Worm (Caenorhabditis elegans) whole organism, early embryonic: ENCODE measurements around the gene ugt-61.
"Not testable (repeated sequence)": the region's sequence is repeated elsewhere in the genome, so short reads cannot be mapped to it uniquely, and the experiment has no call there.

Experiments used
- B0310.2 ChIP-seq: sonication (generic microtip); optimal IDR thresholded peaks from 2 replicates; lab custom pipeline; 2016; ENCODE audit warnings: mild to moderate bottlenecking, missing genetic modification characterization, missing compliant biosample characterization
- F13C5.2 ChIP-seq: sonication (generic microtip); optimal IDR thresholded peaks from 2 replicates; lab custom pipeline; 2017; ENCODE audit warnings: mild to moderate bottlenecking, missing genetic modification characterization, inconsistent platforms, missing compliant biosample characterization
- aly-1 ChIP-seq: sonication (generic microtip); optimal IDR thresholded peaks from 2 replicates; lab custom pipeline; 2016; ENCODE audit warnings: missing genetic modification characterization, missing compliant biosample characterization
- ama-1 ChIP-seq: fragments of 150-350 bp; optimal IDR thresholded peaks from 2 replicates; lab custom pipeline; 2014
- ceh-13 ChIP-seq: fragments of 200-800 bp; sonication (Bioruptor generic); optimal IDR thresholded peaks from 2 replicates; lab custom pipeline; 2018; ENCODE audit warnings: mild to moderate bottlenecking, missing genetic modification characterization, missing compliant biosample characterization
- ceh-36 ChIP-seq: sonication (generic microtip); optimal IDR thresholded peaks from 2 replicates; lab custom pipeline; 2016; ENCODE audit warnings: missing genetic modification characterization, inconsistent platforms, missing compliant biosample characterization
- ets-7 ChIP-seq: sonication (generic microtip); optimal IDR thresholded peaks from 2 replicates; lab custom pipeline; 2016; ENCODE audit warnings: missing genotype, missing genetic modification characterization, missing compliant biosample characterization
- flt-1 ChIP-seq: fragments of 200-800 bp; sonication (Bioruptor generic); IDR thresholded peaks from 2 replicates; pipeline ENCODE4 v1.3.6; 2022; ENCODE audit warnings: missing genetic modification characterization, missing compliant biosample characterization
- hmbx-1 ChIP-seq: sonication (generic microtip); optimal IDR thresholded peaks from 2 replicates; lab custom pipeline; 2016; ENCODE audit warnings: mild to moderate bottlenecking, missing genetic modification characterization, missing compliant biosample characterization
- hmg-4 ChIP-seq: fragments of 200-800 bp; sonication (Bioruptor generic); optimal IDR thresholded peaks from 2 replicates; lab custom pipeline; 2018; ENCODE audit warnings: mild to moderate bottlenecking, missing genetic modification characterization, missing compliant biosample characterization
- hnd-1 ChIP-seq: sonication (generic microtip); optimal IDR thresholded peaks from 2 replicates; lab custom pipeline; 2016; ENCODE audit warnings: missing genetic modification characterization, missing compliant biosample characterization
- pes-1 ChIP-seq: fragments of 200-800 bp; sonication (Bioruptor generic); IDR thresholded peaks from 2 replicates; pipeline ENCODE4 v1.3.6; 2022; ENCODE audit warnings: missing genetic modification reagents, missing genetic modification characterization, missing compliant biosample characterization
- scrt-1 ChIP-seq: fragments of 200-800 bp; sonication (Bioruptor generic); IDR thresholded peaks from 2 replicates; pipeline ENCODE4 v1.3.6; 2022; ENCODE audit warnings: missing genetic modification characterization, missing compliant biosample characterization
- sea-1 ChIP-seq: fragments of 200-800 bp; sonication (Bioruptor generic); conservative IDR thresholded peaks from 2 replicates; pipeline ENCODE4 v1.3.6; 2022; ENCODE audit warnings: missing genetic modification characterization, missing compliant biosample characterization
- tbx-11 ChIP-seq: fragments of 200-800 bp; sonication (Bioruptor generic); IDR thresholded peaks from 2 replicates; pipeline ENCODE4 v1.3.6; 2022; ENCODE audit warnings: missing genetic modification characterization, missing compliant biosample characterization
- tbx-37 ChIP-seq: fragments of 200-800 bp; sonication (Bioruptor generic); conservative IDR thresholded peaks from 2 replicates; pipeline ENCODE4 v1.3.6; 2022; ENCODE audit warnings: missing genetic modification reagents, missing genetic modification characterization, missing compliant biosample characterization
- tra-4 ChIP-seq: sonication (generic microtip); optimal IDR thresholded peaks from 2 replicates; lab custom pipeline; 2017; ENCODE audit warnings: missing genetic modification characterization, missing compliant biosample characterization

The ugt-61 gene

ce11 chrV:4745269-4745668 is 3.0 kb downstream of the ugt-61 start, which contains the start of gene C18G1.7:
Gene C18G1.7, plus strand, starts transcription at chrV:4745569.
- TF ChIP-seq sea-1 (GFP tag; lab: Robert Waterston, UW) (no peak), pes-1 (GFP tag; lab: Robert Waterston, UW) (no peak), tbx-37 (no peak), hnd-1 (no peak), tbx-11 (no peak), F13C5.2 (tag; lab: Kevin White, UChicago) (no peak), ceh-13 (GFP tag; lab: Kevin White, UChicago) (no peak), hmbx-1 (tag; lab: Kevin White, UChicago) (no peak), ets-7 (no peak), ama-1 (lab: Kevin White, UChicago) (no peak), hmg-4 (GFP tag; lab: Kevin White, UChicago) (no peak), scrt-1 (GFP tag; lab: Robert Waterston, UW) (no peak), aly-1 (no peak), flt-1 (no peak), B0310.2 (no peak)

ce11 chrV:4750294-4750693 is 8.1 kb downstream of the ugt-61 start, which contains the start of gene C18G1.6:
Gene C18G1.6, plus strand, starts transcription at chrV:4750594.
- TF ChIP-seq hnd-1 (no peak), tbx-37 (no peak), scrt-1 (GFP tag; lab: Robert Waterston, UW) (no peak), pes-1 (GFP tag; lab: Robert Waterston, UW) (no peak), flt-1 (no peak), ama-1 (lab: Kevin White, UChicago) (no peak), F13C5.2 (tag; lab: Kevin White, UChicago) (no peak), hmbx-1 (tag; lab: Kevin White, UChicago) (no peak), ets-7 (no peak), aly-1 (no peak), tbx-11 (no peak)

- TF ChIP-seq tra-4 (no peak), ceh-13 (GFP tag; lab: Kevin White, UChicago) (no peak), B0310.2 (no peak), F13C5.2 (tag; lab: Kevin White, UChicago) (no peak)
Observed at ce11 chrV:4754123-4754522, 11.9 kb downstream of the ugt-61 start, which contains the start of gene hil-4. Gene hil-4, plus strand, starts transcription at chrV:4754313.

ce11 chrV:4754684-4755211 is 12.5 kb downstream of the ugt-61 start:
- TF ChIP-seq tbx-37 = no peak
- TF ChIP-seq sea-1 (GFP tag; lab: Robert Waterston, UW) = no peak
- no peak for TF ChIP-seq F13C5.2 (tag; lab: Kevin White, UChicago)
- no peak for TF ChIP-seq pes-1 (GFP tag; lab: Robert Waterston, UW)
- no peak for TF ChIP-seq ama-1 (lab: Kevin White, UChicago)
- no peak for TF ChIP-seq tra-4
- no peak for TF ChIP-seq hnd-1

ce11 chrV:4755308-4756029 is 13.2 kb downstream of the ugt-61 start, which contains the start of gene pgl-3:
Gene pgl-3, plus strand, starts transcription at chrV:4755979.
- no peak for TF ChIP-seq pes-1 (GFP tag; lab: Robert Waterston, UW)
- no peak for TF ChIP-seq ama-1 (lab: Kevin White, UChicago)
- no peak for TF ChIP-seq F13C5.2 (tag; lab: Kevin White, UChicago)
- no peak for TF ChIP-seq ceh-36 (tag; lab: Kevin White, UChicago)
- TF ChIP-seq aly-1 = no peak
- TF ChIP-seq tbx-11 = no peak
- TF ChIP-seq B0310.2 = no peak

ce11 chrV:4758019-4758418 is 15.8 kb downstream of the ugt-61 start:
- TF ChIP-seq ceh-36 (tag; lab: Kevin White, UChicago) (no peak), hnd-1 (no peak), tbx-11 (no peak), tra-4 (no peak), flt-1 (no peak), scrt-1 (GFP tag; lab: Robert Waterston, UW) (no peak), F13C5.2 (tag; lab: Kevin White, UChicago) (no peak), B0310.2 (no peak), ama-1 (lab: Kevin White, UChicago) (no peak), ceh-13 (GFP tag; lab: Kevin White, UChicago) (no peak), ets-7 (no peak), tbx-37 (no peak), pes-1 (GFP tag; lab: Robert Waterston, UW) (no peak)

- TF ChIP-seq hmg-4 (GFP tag; lab: Kevin White, UChicago) = no peak
- no peak for TF ChIP-seq aly-1
- TF ChIP-seq scrt-1 (GFP tag; lab: Robert Waterston, UW) = no peak
- no peak for TF ChIP-seq sea-1 (GFP tag; lab: Robert Waterston, UW)
- TF ChIP-seq pes-1 (GFP tag; lab: Robert Waterston, UW) = no peak
- no peak for TF ChIP-seq ceh-36 (tag; lab: Kevin White, UChicago)
- TF ChIP-seq tra-4 = no peak
- TF ChIP-seq B0310.2 = no peak
- no peak for TF ChIP-seq hmbx-1 (tag; lab: Kevin White, UChicago)
- no peak for TF ChIP-seq ets-7
- TF ChIP-seq hnd-1 = no peak
- no peak for TF ChIP-seq flt-1
- no peak for TF ChIP-seq tbx-11
- no peak for TF ChIP-seq ceh-13 (GFP tag; lab: Kevin White, UChicago)
Observed at ce11 chrV:4758540-4758939, 16.3 kb downstream of the ugt-61 start.

- TF ChIP-seq ceh-36 (tag; lab: Kevin White, UChicago); hmg-4 (GFP tag; lab: Kevin White, UChicago); tbx-11: not testable (repeated sequence)
Observed at ce11 chrV:4760674-4761073, 18.5 kb downstream of the ugt-61 start, which contains the start of gene bgnt-1.4. Gene bgnt-1.4, plus strand, starts transcription at chrV:4760974.
